Fruit fly (Drosophila melanogaster) whole organism, pupa: ENCODE results near the gene glob1.

Experiments
- EcR ChIP-seq: fragments of 200-800 bp; sonication (Bioruptor generic); optimal IDR thresholded peaks from 3 replicates; lab custom pipeline; 2019; ENCODE audit warnings: missing biosample characterization, missing genetic modification characterization, mild to moderate bottlenecking, moderate library complexity, missing genetic modification reagents
- Pif1B ChIP-seq: fragments of 200-800 bp; sonication (Bioruptor generic); optimal IDR thresholded peaks from 3 replicates; lab custom pipeline; 2016; ENCODE audit warnings: missing biosample characterization, missing genetic modification characterization

Gene glob1

dm6 chr3R:15851912-15852311, 52.5 kb downstream of the glob1 start:
- TF ChIP-seq Pif1B (no peak), EcR (GFP tag; lab: Kevin White, UChicago) (peak; percentile 70)
- TF ChIP-seq, all 21 proteins: peak for 1
